Worm (Caenorhabditis elegans) whole organism, young adult: ENCODE results near the gene cpt-2.

Source experiments
- B0261.1 ChIP-seq: sonication (generic microtip); optimal IDR thresholded peaks from 2 replicates; lab custom pipeline; 2016; ENCODE audit warnings: mild to moderate bottlenecking, missing genetic modification characterization, moderate library complexity, missing compliant biosample characterization
- B0336.3 ChIP-seq: fragments of 200-800 bp; sonication (Bioruptor generic); IDR thresholded peaks from 2 replicates; pipeline ENCODE4 v1.3.6; 2022; ENCODE audit warnings: missing genetic modification characterization, missing compliant biosample characterization
- D2030.7 ChIP-seq: fragments of 200-800 bp; sonication (Bioruptor generic); IDR thresholded peaks from 2 replicates; pipeline ENCODE4 v1.3.6; 2022; ENCODE audit warnings: missing genetic modification reagents, missing genetic modification characterization, missing compliant biosample characterization
- F10E7.11 ChIP-seq: sonication (generic microtip); optimal IDR thresholded peaks from 2 replicates; lab custom pipeline; 2017; ENCODE audit warnings: mild to moderate bottlenecking, missing genetic modification characterization, moderate library complexity, missing compliant biosample characterization
- K11D2.4 ChIP-seq: fragments of 200-800 bp; sonication (Bioruptor generic); IDR thresholded peaks from 2 replicates; pipeline ENCODE4 v1.3.6; 2022; ENCODE audit warnings: missing genetic modification reagents, missing genetic modification characterization, missing compliant biosample characterization
- Y79H2A.3 ChIP-seq: fragments of 200-800 bp; sonication (Bioruptor generic); conservative IDR thresholded peaks from 2 replicates; pipeline ENCODE4 v1.3.6; 2022; ENCODE audit warnings: missing genetic modification reagents, missing genetic modification characterization, missing compliant biosample characterization
- athp-1 ChIP-seq: sonication (generic microtip); optimal IDR thresholded peaks from 2 replicates; lab custom pipeline; 2017; ENCODE audit warnings: mild to moderate bottlenecking, missing genetic modification characterization, missing compliant biosample characterization
- ceh-100 ChIP-seq: fragments of 200-800 bp; sonication (Bioruptor generic); IDR thresholded peaks from 2 replicates; pipeline ENCODE4 v1.3.6; 2022; ENCODE audit warnings: missing genetic modification reagents, missing genetic modification characterization, missing compliant biosample characterization
- ceh-91 ChIP-seq: fragments of 200-800 bp; sonication (Bioruptor generic); IDR thresholded peaks from 2 replicates; pipeline ENCODE4 v1.3.6; 2022; ENCODE audit warnings: missing genetic modification reagents, missing genetic modification characterization, missing compliant biosample characterization
- chd-7 ChIP-seq: sonication (generic microtip); optimal IDR thresholded peaks from 2 replicates; lab custom pipeline; 2016; ENCODE audit warnings: mild to moderate bottlenecking, missing genetic modification characterization, moderate library complexity, missing compliant biosample characterization
- egl-44 ChIP-seq: fragments of 200-800 bp; sonication (Bioruptor generic); IDR thresholded peaks from 2 replicates; pipeline ENCODE4 v1.3.6; 2022; ENCODE audit warnings: missing genetic modification reagents, missing genetic modification characterization, missing compliant biosample characterization
- egrh-3 ChIP-seq: fragments of 200-800 bp; sonication (Bioruptor generic); IDR thresholded peaks from 2 replicates; pipeline ENCODE4 v1.3.6; 2022; ENCODE audit warnings: missing genetic modification reagents, missing genetic modification characterization, missing compliant biosample characterization
- hlh-26 ChIP-seq: fragments of 200-800 bp; sonication (Bioruptor generic); conservative IDR thresholded peaks from 2 replicates; pipeline ENCODE4 v1.3.6; 2022; ENCODE audit warnings: missing genetic modification reagents, missing genetic modification characterization, missing compliant biosample characterization
- hmg-20 ChIP-seq: fragments of 200-800 bp; sonication (Bioruptor generic); IDR thresholded peaks from 2 replicates; pipeline ENCODE4 v1.3.6; 2022; ENCODE audit warnings: missing genetic modification reagents, missing genetic modification characterization, missing compliant biosample characterization
- lin-54 ChIP-seq: fragments of 200-800 bp; sonication (Bioruptor generic); optimal IDR thresholded peaks from 2 replicates; lab custom pipeline; 2018; ENCODE audit warnings: mild to moderate bottlenecking, missing genetic modification characterization, missing compliant biosample characterization
- mcd-1 ChIP-seq: fragments of 200-800 bp; sonication (Bioruptor generic); IDR thresholded peaks from 2 replicates; pipeline ENCODE4 v1.3.6; 2022; ENCODE audit warnings: missing genetic modification reagents, missing genetic modification characterization, missing compliant biosample characterization
- nfya-2 ChIP-seq: fragments of 200-800 bp; sonication (Bioruptor generic); IDR thresholded peaks from 2 replicates; pipeline ENCODE4 v1.3.6; 2022; ENCODE audit warnings: missing genetic modification reagents, missing genetic modification characterization, missing compliant biosample characterization
- nhr-179 ChIP-seq: sonication (generic microtip); optimal IDR thresholded peaks from 2 replicates; lab custom pipeline; 2016; ENCODE audit warnings: mild to moderate bottlenecking, missing genetic modification characterization, missing compliant biosample characterization
- nhr-27 ChIP-seq: fragments of 200-800 bp; sonication (Bioruptor generic); optimal IDR thresholded peaks from 2 replicates; lab custom pipeline; 2018; ENCODE audit warnings: mild to moderate bottlenecking, missing genetic modification characterization, moderate library complexity, missing compliant biosample characterization
- nhr-80 ChIP-seq: sonication (generic microtip); optimal IDR thresholded peaks from 2 replicates; lab custom pipeline; 2016; ENCODE audit warnings: missing genetic modification characterization, missing compliant biosample characterization
- rcor-1 ChIP-seq: fragments of 200-800 bp; sonication (Bioruptor generic); IDR thresholded peaks from 2 replicates; pipeline ENCODE4 v1.3.6; 2022; ENCODE audit warnings: missing genetic modification reagents, missing genetic modification characterization, missing compliant biosample characterization
- rec-8 ChIP-seq, 2 experiments: sonication (generic microtip); optimal IDR thresholded peaks; 2 replicates each; lab custom pipeline; 2016; ENCODE audit warnings: mild to moderate bottlenecking in 2 of 2, missing genetic modification characterization in 2 of 2, missing genetic modification reagents in 2 of 2, missing genotype in 2 of 2, missing biosample characterization in 1 of 2, missing compliant biosample characterization in 1 of 2, moderate library complexity in 1 of 2
- rpc-1 ChIP-seq, 2 experiments: fragments of 150-350 bp in 1 of 2; sonication (generic microtip) in 1 of 2; optimal IDR thresholded peaks; 2 replicates each; lab custom pipeline; 2014 to 2018; ENCODE audit warnings: missing biosample characterization in 1 of 2, missing genetic modification characterization in 1 of 2, missing genetic modification reagents in 1 of 2, missing genotype in 1 of 2
- sdz-38 ChIP-seq: sonication (generic microtip); optimal IDR thresholded peaks from 2 replicates; lab custom pipeline; 2016; ENCODE audit warnings: missing genotype, missing genetic modification characterization, missing compliant biosample characterization
- snpc-1.3 ChIP-seq: sonication (generic microtip); optimal IDR thresholded peaks from 2 replicates; lab custom pipeline; 2017; ENCODE audit warnings: missing genetic modification characterization, mild to moderate bottlenecking, missing compliant biosample characterization, antibody characterized with exemption, moderate library complexity, missing genotype, missing genetic modification reagents; ENCODE audit not compliant: insufficient read depth
- snpc-3.4 ChIP-seq: sonication (generic microtip); optimal IDR thresholded peaks from 2 replicates; lab custom pipeline; 2017; ENCODE audit warnings: missing genetic modification characterization, mild to moderate bottlenecking, missing compliant biosample characterization, antibody characterized with exemption, moderate library complexity, missing genotype, missing genetic modification reagents
- tbp1 ChIP-seq: fragments of 200-800 bp; sonication (Bioruptor generic); optimal IDR thresholded peaks from 2 replicates; lab custom pipeline; 2018; ENCODE audit warnings: mild to moderate bottlenecking, missing genetic modification characterization, missing compliant biosample characterization
- tbx-9 ChIP-seq: sonication (generic microtip); optimal IDR thresholded peaks from 2 replicates; lab custom pipeline; 2016; ENCODE audit warnings: borderline replicate concordance, missing genetic modification characterization, inconsistent platforms, missing compliant biosample characterization
- zim-3 ChIP-seq: sonication (generic microtip); optimal IDR thresholded peaks from 2 replicates; lab custom pipeline; 2017; ENCODE audit warnings: mild to moderate bottlenecking, missing genetic modification characterization, moderate library complexity, missing compliant biosample characterization
- ztf-6 ChIP-seq: fragments of 200-800 bp; sonication (Bioruptor generic); IDR thresholded peaks from 2 replicates; pipeline ENCODE4 v1.3.6; 2022; ENCODE audit warnings: missing genetic modification reagents, missing genetic modification characterization, missing compliant biosample characterization

The cpt-2 gene

DNA sequence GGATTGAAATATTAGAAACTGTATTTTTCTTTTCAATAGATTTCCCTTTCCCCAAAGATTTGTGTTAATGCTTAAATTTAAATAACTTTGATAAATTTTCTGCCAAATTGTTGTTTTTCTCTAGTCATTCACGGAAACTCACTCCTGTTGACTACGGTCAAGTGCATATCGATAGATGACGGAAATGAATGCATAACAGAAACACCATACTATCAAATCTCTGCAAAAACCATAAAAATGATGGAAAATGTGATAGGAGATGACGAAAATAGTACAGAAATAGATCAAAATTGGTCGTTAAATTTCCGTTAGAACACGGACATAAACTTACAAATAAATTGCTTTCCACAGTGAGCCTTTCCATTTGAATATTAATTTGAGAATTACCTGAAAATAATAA lies 49.6 kb downstream of the cpt-2 start:
- no peak for TF ChIP-seq hlh-26 (GFP tag; lab: Robert Waterston, UW)
- TF ChIP-seq Y79H2A.3: no peak
- no peak for TF ChIP-seq F10E7.11
- no peak for TF ChIP-seq lin-54 (GFP tag; lab: Kevin White, UChicago)
- no peak for TF ChIP-seq B0336.3 (GFP tag; lab: Robert Waterston, UW)
- no peak for TF ChIP-seq nhr-27 (tag; lab: Kevin White, UChicago)
- TF ChIP-seq mcd-1 (GFP tag; lab: Robert Waterston, UW): no peak
- no peak for TF ChIP-seq chd-7 (tag; lab: Kevin White, UChicago)
- no peak for TF ChIP-seq ztf-6 (GFP tag; lab: Robert Waterston, UW)
- no peak for TF ChIP-seq hmg-20 (GFP tag; lab: Robert Waterston, UW)
- TF ChIP-seq snpc-1.3 (tag; lab: Kevin White, UChicago): no peak
- TF ChIP-seq rec-8 (tag; optimal IDR thresholded peaks at IDR 0.05; lab: Kevin White, UChicago): no peak
- no peak for TF ChIP-seq K11D2.4
- TF ChIP-seq tbp1: no peak

DNA sequence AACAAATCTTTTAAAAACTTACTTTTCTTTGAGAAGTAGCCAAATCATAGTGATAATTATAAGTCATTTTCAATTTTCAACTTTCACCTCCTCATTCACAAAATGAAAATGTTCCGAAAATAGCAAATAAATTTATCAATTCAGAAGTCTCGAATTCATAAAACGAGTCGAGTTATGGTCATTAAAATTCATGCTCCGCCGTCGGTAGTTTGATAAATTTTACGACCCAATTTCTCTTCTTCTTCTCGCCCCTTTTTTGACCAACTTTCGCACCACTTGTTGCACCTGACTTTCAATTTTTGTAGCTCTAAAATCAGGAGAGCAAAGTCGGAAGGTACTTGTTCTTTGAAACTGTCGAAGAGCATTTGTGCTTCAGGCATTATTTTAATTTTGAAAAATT lies 50.6 kb downstream of the cpt-2 start, which contains the start of gene best-7:
TSS of gene best-7 (minus strand) at position 239 of the 400 bp plus-strand sequence.
- TF ChIP-seq athp-1 (tag; lab: Kevin White, UChicago): no peak
- no peak for TF ChIP-seq tbx-9 (tag; lab: Kevin White, UChicago)
- peak; percentile 29 for TF ChIP-seq nhr-80 (tag; lab: Kevin White, UChicago)
- TF ChIP-seq zim-3 (tag; lab: Kevin White, UChicago): no peak

DNA sequence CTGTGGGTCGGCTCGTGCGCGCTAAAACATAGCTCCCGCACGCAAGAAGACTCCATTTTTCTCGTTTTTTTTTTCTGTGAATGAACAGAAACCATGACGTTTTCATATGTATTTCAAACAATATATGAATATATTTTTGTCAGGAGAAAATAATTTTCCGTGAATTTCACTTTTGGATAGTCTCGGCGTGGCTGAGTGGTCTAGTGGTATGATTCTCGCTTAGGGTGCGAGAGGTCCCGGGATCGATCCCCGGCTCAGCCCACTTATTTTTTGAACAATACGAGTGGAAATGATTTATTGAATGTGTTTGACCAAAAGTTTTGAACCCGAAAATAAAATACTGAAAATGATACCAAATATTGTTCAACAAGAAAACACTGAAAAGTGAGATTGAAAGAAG lies 51.9 kb downstream of the cpt-2 start:
- no peak for TF ChIP-seq sdz-38
- TF ChIP-seq D2030.7 (GFP tag; lab: Robert Waterston, UW): 0 out of 2 replicates have a peak, but pooled peaks have one; percentile 9
- TF ChIP-seq rpc-1 (optimal IDR thresholded peaks at IDR 0.05; lab: Kevin White, UChicago): peak; percentile 11
- TF ChIP-seq rpc-1 (tag; optimal IDR thresholded peaks at IDR 0.05; lab: Kevin White, UChicago): peak; percentile 69
- TF ChIP-seq egl-44 (GFP tag; lab: Robert Waterston, UW): no peak
- no peak for TF ChIP-seq ceh-91 (GFP tag; lab: Robert Waterston, UW)
- no peak for TF ChIP-seq ceh-100
- no peak for TF ChIP-seq K11D2.4
- no peak for TF ChIP-seq egrh-3 (GFP tag; lab: Robert Waterston, UW)
- peak; percentile 79 for TF ChIP-seq tbp1
- TF ChIP-seq nhr-179 (tag; lab: Kevin White, UChicago): no peak
- peak; percentile 13 for TF ChIP-seq B0261.1 (tag; lab: Kevin White, UChicago)
- TF ChIP-seq nfya-2: no peak
- no peak for TF ChIP-seq snpc-3.4 (tag; lab: Kevin White, UChicago)
- no peak for TF ChIP-seq rcor-1
